Worm (Caenorhabditis elegans): Measurements from ENCODE around the gene F22E5.22.

DNA sequence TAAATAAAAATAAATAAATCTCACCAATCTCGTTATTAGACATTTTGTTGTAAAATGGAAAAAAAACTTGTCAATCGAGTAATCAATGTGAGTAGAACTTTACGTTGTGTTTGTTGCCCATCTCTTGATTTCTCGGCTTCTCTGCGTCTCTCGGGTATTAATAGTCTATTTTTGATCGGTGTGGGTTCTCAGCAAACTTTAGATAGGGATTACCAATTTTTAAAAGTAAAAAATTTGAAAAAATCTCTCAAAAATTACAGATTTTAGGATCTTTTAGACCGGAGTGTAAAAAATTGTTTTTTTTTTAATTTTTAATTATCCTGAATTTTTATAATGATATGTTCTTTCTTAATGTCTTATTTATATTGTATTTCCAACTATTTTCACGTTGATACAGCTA, 28.3 kb upstream of the F22E5.22 start, which contains the start of gene F22E5.21:
- TF ChIP-seq sptf-1 (tag; optimal IDR thresholded peaks at IDR 0.05) (no peak), snpc-4 (tag; optimal IDR thresholded peaks at IDR 0.05) (no peak), drap-1 (GFP tag; optimal IDR thresholded peaks at IDR 0.05) (no peak), ceh-83 (GFP tag; optimal IDR thresholded peaks at IDR 0.05) (no peak), zip-8 (tag; optimal IDR thresholded peaks at IDR 0.05) (no peak), unc-39 (tag; optimal IDR thresholded peaks at IDR 0.05) (no peak), blmp-1 (tag; optimal IDR thresholded peaks at IDR 0.05) (no peak), M03D4.4 (tag; optimal IDR thresholded peaks at IDR 0.05) (no peak)

Measured in whole organism, mixed stage, embryonic.